Worm (Caenorhabditis elegans) whole organism, L3 larva: ENCODE measurements around the gene F46B3.14.

Experiments used
- aly-2 ChIP-seq: fragments of 150-350 bp; optimal IDR thresholded peaks from 2 replicates; lab custom pipeline; 2014; ENCODE audit warnings: missing biosample characterization, missing genetic modification characterization
- ceh-82 ChIP-seq: fragments of 150-350 bp; optimal IDR thresholded peaks from 2 replicates; lab custom pipeline; 2014; ENCODE audit warnings: missing biosample characterization, missing genetic modification characterization
- nhr-67 ChIP-seq: fragments of 150-350 bp; optimal IDR thresholded peaks from 2 replicates; lab custom pipeline; 2014; ENCODE audit warnings: missing biosample characterization, missing genetic modification characterization
- pha-4 ChIP-seq: fragments of 150-350 bp; optimal IDR thresholded peaks from 2 replicates; lab custom pipeline; 2014; ENCODE audit warnings: missing biosample characterization, missing genetic modification reagents, missing genetic modification characterization
- ztf-11 ChIP-seq: fragments of 150-350 bp; optimal IDR thresholded peaks from 2 replicates; lab custom pipeline; 2014; ENCODE audit warnings: missing biosample characterization, missing genetic modification characterization

DNA sequence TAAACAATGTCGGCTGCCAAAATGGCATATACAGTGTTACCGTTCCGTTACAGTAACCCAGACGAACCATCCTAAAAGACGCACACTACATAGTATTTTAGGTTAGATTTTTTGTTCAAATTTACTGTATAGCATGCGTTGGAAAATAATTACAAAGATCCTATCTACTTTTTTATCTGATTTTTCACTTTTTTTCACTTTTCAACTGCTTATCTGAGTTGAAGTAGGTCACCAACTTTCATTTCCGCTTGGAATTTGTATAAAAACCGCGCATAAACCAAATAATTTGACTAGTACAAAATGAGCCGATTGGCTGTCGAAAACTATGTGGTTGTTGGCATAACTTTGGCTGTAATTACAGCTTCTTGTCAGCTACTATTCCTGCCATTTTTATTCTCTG, 31.4 kb downstream of the F46B3.14 start, which contains the start of gene col-163:
- no peak for TF ChIP-seq pha-4 (tag; lab: Kevin White, UChicago)
- no peak for TF ChIP-seq aly-2 (tag; lab: Kevin White, UChicago)
- no peak for TF ChIP-seq ceh-82 (tag; lab: Kevin White, UChicago)
- TF ChIP-seq nhr-67 (tag; lab: Kevin White, UChicago): no peak
- TF ChIP-seq ztf-11 (tag; lab: Kevin White, UChicago): no peak
